Worm (Caenorhabditis elegans) whole organism, L2 larva: ENCODE results near the gene Y38F2AR.12.

Experiments
- F13H6.1 ChIP-seq: sonication (generic microtip); optimal IDR thresholded peaks from 2 replicates; lab custom pipeline; 2016; ENCODE audit warnings: missing genetic modification characterization, missing compliant biosample characterization
- Y55F3AM.14 ChIP-seq: fragments of 200-800 bp; sonication (Bioruptor generic); optimal IDR thresholded peaks from 2 replicates; lab custom pipeline; 2018; ENCODE audit warnings: mild to moderate bottlenecking, missing genetic modification characterization, missing compliant biosample characterization
- alr-1 ChIP-seq: fragments of 150-350 bp; optimal IDR thresholded peaks from 2 replicates; lab custom pipeline; 2014; ENCODE audit warnings: missing biosample characterization, missing genetic modification characterization
- ama-1 ChIP-seq: fragments of 150-350 bp; optimal IDR thresholded peaks from 2 replicates; lab custom pipeline; 2018; ENCODE audit warnings: inconsistent platforms
- ceh-16 ChIP-seq: fragments of 150-350 bp; optimal IDR thresholded peaks from 2 replicates; lab custom pipeline; 2014; ENCODE audit warnings: missing biosample characterization, missing genetic modification characterization
- ceh-82 ChIP-seq: fragments of 150-350 bp; optimal IDR thresholded peaks from 2 replicates; lab custom pipeline; 2014; ENCODE audit warnings: missing biosample characterization, missing genetic modification characterization
- crh-2 ChIP-seq: sonication (generic microtip); optimal IDR thresholded peaks from 2 replicates; lab custom pipeline; 2017; ENCODE audit warnings: missing biosample characterization, missing genetic modification characterization
- dmd-4 ChIP-seq: sonication (generic microtip); optimal IDR thresholded peaks from 2 replicates; lab custom pipeline; 2017; ENCODE audit warnings: missing biosample characterization, missing genetic modification characterization
- egl-27 ChIP-seq: sonication (generic microtip); optimal IDR thresholded peaks from 3 replicates; lab custom pipeline; 2017; ENCODE audit warnings: missing biosample characterization, missing genetic modification reagents, missing genetic modification characterization
- elt-1 ChIP-seq: fragments of 150-350 bp; optimal IDR thresholded peaks from 2 replicates; lab custom pipeline; 2014; ENCODE audit warnings: missing biosample characterization, missing genetic modification characterization
- fos-1 ChIP-seq: fragments of 150-350 bp; optimal IDR thresholded peaks from 2 replicates; lab custom pipeline; 2014; ENCODE audit warnings: missing biosample characterization, missing genetic modification characterization
- gmeb-1 ChIP-seq: fragments of 150-350 bp; optimal IDR thresholded peaks from 2 replicates; lab custom pipeline; 2014; ENCODE audit warnings: missing biosample characterization, missing genetic modification characterization
- lin-11 ChIP-seq: fragments of 150-350 bp; sonication (generic microtip); optimal IDR thresholded peaks from 2 replicates; lab custom pipeline; 2014; ENCODE audit warnings: missing biosample characterization, missing genetic modification characterization, inconsistent platforms, mixed read lengths
- lin-13 ChIP-seq: fragments of 150-350 bp; optimal IDR thresholded peaks from 2 replicates; lab custom pipeline; 2014; ENCODE audit warnings: missing biosample characterization, missing genetic modification reagents, missing genetic modification characterization
- lin-39 ChIP-seq: fragments of 150-350 bp; optimal IDR thresholded peaks from 2 replicates; lab custom pipeline; 2014; ENCODE audit warnings: missing biosample characterization, missing genetic modification reagents, missing genetic modification characterization
- lsy-2 ChIP-seq, 2 experiments: fragments of 150-350 bp in 1 of 2; sonication (generic microtip) in 1 of 2; optimal IDR thresholded peaks; 2 replicates each; lab custom pipeline; 2014 to 2017; ENCODE audit warnings: missing biosample characterization in 2 of 2, missing genetic modification characterization in 2 of 2
- mbf-1 ChIP-seq: sonication (generic microtip); optimal IDR thresholded peaks from 2 replicates; lab custom pipeline; 2017; ENCODE audit warnings: missing biosample characterization, missing genetic modification characterization
- mdl-1 ChIP-seq, 2 experiments: fragments of 150-350 bp in 1 of 2; sonication (generic microtip) in 1 of 2; optimal IDR thresholded peaks; 2 replicates each; lab custom pipeline; 2017; ENCODE audit warnings: missing biosample characterization in 2 of 2, missing genetic modification characterization in 2 of 2
- nhr-10 ChIP-seq: sonication (generic microtip); optimal IDR thresholded peaks from 2 replicates; lab custom pipeline; 2017; ENCODE audit warnings: missing biosample characterization, missing genetic modification characterization
- nhr-11 ChIP-seq: fragments of 150-350 bp; optimal IDR thresholded peaks from 2 replicates; lab custom pipeline; 2014; ENCODE audit warnings: missing biosample characterization, missing genetic modification characterization
- nhr-12 ChIP-seq: fragments of 150-350 bp; optimal IDR thresholded peaks from 2 replicates; lab custom pipeline; 2014; ENCODE audit warnings: missing biosample characterization, missing genetic modification characterization
- nhr-129 ChIP-seq: fragments of 150-350 bp; optimal IDR thresholded peaks from 2 replicates; lab custom pipeline; 2014; ENCODE audit warnings: missing biosample characterization, missing genetic modification characterization
- nhr-21 ChIP-seq: fragments of 150-350 bp; optimal IDR thresholded peaks from 2 replicates; lab custom pipeline; 2014; ENCODE audit warnings: missing biosample characterization, missing genetic modification characterization
- nhr-23 ChIP-seq: fragments of 150-350 bp; optimal IDR thresholded peaks from 2 replicates; lab custom pipeline; 2014; ENCODE audit warnings: missing biosample characterization, missing genetic modification reagents, missing genetic modification characterization
- nhr-237 ChIP-seq: fragments of 150-350 bp; optimal IDR thresholded peaks from 2 replicates; lab custom pipeline; 2014; ENCODE audit warnings: missing biosample characterization, missing genetic modification characterization
- nhr-25 ChIP-seq: fragments of 150-350 bp; sonication (generic microtip); optimal IDR thresholded peaks from 3 replicates; lab custom pipeline; 2014; ENCODE audit warnings: missing biosample characterization, missing genetic modification characterization
- nhr-6 ChIP-seq: fragments of 150-350 bp; optimal IDR thresholded peaks from 2 replicates; lab custom pipeline; 2014; ENCODE audit warnings: missing biosample characterization, missing genetic modification characterization
- nhr-77 ChIP-seq: fragments of 150-350 bp; optimal IDR thresholded peaks from 2 replicates; lab custom pipeline; 2014; ENCODE audit warnings: missing biosample characterization, missing genetic modification characterization
- peb-1 ChIP-seq: fragments of 150-350 bp; optimal IDR thresholded peaks from 2 replicates; lab custom pipeline; 2014; ENCODE audit warnings: missing biosample characterization, missing genetic modification characterization
- sem-4 ChIP-seq: fragments of 150-350 bp; optimal IDR thresholded peaks from 2 replicates; lab custom pipeline; 2014; ENCODE audit warnings: missing biosample characterization, missing genetic modification reagents, missing genetic modification characterization
- skn-1 ChIP-seq: sonication (generic microtip); optimal IDR thresholded peaks from 2 replicates; lab custom pipeline; 2017; ENCODE audit warnings: missing biosample characterization, missing genetic modification characterization
- sma-3 ChIP-seq: sonication (generic microtip); optimal IDR thresholded peaks from 2 replicates; lab custom pipeline; 2016; ENCODE audit warnings: missing genetic modification reagents, missing genetic modification characterization, missing compliant biosample characterization
- sma-9 ChIP-seq, 2 experiments: fragments of 150-350 bp in 1 of 2; sonication (generic microtip) in 1 of 2; optimal IDR thresholded peaks; 2 replicates each; lab custom pipeline; 2014 to 2016; ENCODE audit warnings: missing genetic modification characterization in 2 of 2, mild to moderate bottlenecking in 1 of 2, missing biosample characterization in 1 of 2, missing compliant biosample characterization in 1 of 2, missing genetic modification reagents in 1 of 2, moderate library complexity in 1 of 2
- snpc-4 ChIP-seq: fragments of 150-350 bp; optimal IDR thresholded peaks from 2 replicates; lab custom pipeline; 2014; ENCODE audit warnings: missing biosample characterization, missing genetic modification characterization
- unc-39 ChIP-seq: fragments of 150-350 bp; optimal IDR thresholded peaks from 2 replicates; lab custom pipeline; 2014; ENCODE audit warnings: missing biosample characterization, missing genetic modification characterization
- unc-55 ChIP-seq: fragments of 150-350 bp; sonication (generic microtip); optimal IDR thresholded peaks from 3 replicates; lab custom pipeline; 2014; ENCODE audit warnings: missing biosample characterization, missing genetic modification reagents, missing genetic modification characterization
- unc-62 ChIP-seq: fragments of 150-350 bp; optimal IDR thresholded peaks from 2 replicates; lab custom pipeline; 2014; ENCODE audit warnings: missing biosample characterization, missing genetic modification reagents, missing genetic modification characterization
- zag-1 ChIP-seq: fragments of 150-350 bp; optimal IDR thresholded peaks from 2 replicates; lab custom pipeline; 2014; ENCODE audit warnings: missing biosample characterization, missing genetic modification characterization
- ztf-11 ChIP-seq: sonication (generic microtip); optimal IDR thresholded peaks from 2 replicates; lab custom pipeline; 2017; ENCODE audit warnings: missing biosample characterization, missing genetic modification characterization
- ztf-4 ChIP-seq: fragments of 150-350 bp; optimal IDR thresholded peaks from 2 replicates; lab custom pipeline; 2014; ENCODE audit warnings: missing biosample characterization, missing genetic modification characterization

Gene Y38F2AR.12

ce11 chrIV:2407704-2408103, 4.5 kb downstream of the Y38F2AR.12 start:
- TF ChIP-seq peb-1 (tag; lab: Kevin White, UChicago): no peak
- TF ChIP-seq lin-11 (tag; lab: Kevin White, UChicago): no peak
- TF ChIP-seq sem-4 (tag; lab: Kevin White, UChicago): no peak
- no peak for TF ChIP-seq nhr-10 (tag; lab: Kevin White, UChicago)
- no peak for TF ChIP-seq ztf-11 (tag; lab: Kevin White, UChicago)
- no peak for TF ChIP-seq mbf-1 (tag; lab: Kevin White, UChicago)
- TF ChIP-seq lsy-2 (tag; optimal IDR thresholded peaks at IDR 0.05; lab: Kevin White, UChicago): no peak
- no peak for TF ChIP-seq nhr-25

ce11 chrIV:2403374-2403773, 8.8 kb downstream of the Y38F2AR.12 start:
- TF ChIP-seq crh-2 (tag; lab: Kevin White, UChicago) (no peak), unc-55 (GFP tag; lab: Kevin White, UChicago) (no peak), nhr-23 (tag; lab: Kevin White, UChicago) (no peak)

- TF ChIP-seq peb-1 (tag; lab: Kevin White, UChicago) (no peak), crh-2 (tag; lab: Kevin White, UChicago) (no peak), ceh-82 (no peak), nhr-11 (tag; lab: Kevin White, UChicago) (no peak), snpc-4 (tag; lab: Kevin White, UChicago) (no peak), gmeb-1 (tag; lab: Kevin White, UChicago) (no peak), nhr-21 (tag; lab: Kevin White, UChicago) (no peak), lin-11 (tag; lab: Kevin White, UChicago) (no peak), nhr-6 (tag; lab: Kevin White, UChicago) (no peak), egl-27 (tag; lab: Kevin White, UChicago) (no peak), nhr-129 (no peak), Y55F3AM.14 (no peak), sma-3 (no peak), zag-1 (tag; lab: Kevin White, UChicago) (no peak), lin-39 (tag; lab: Kevin White, UChicago) (no peak), lin-13 (GFP tag; lab: Kevin White, UChicago) (no peak), mdl-1 (tag; optimal IDR thresholded peaks at IDR 0.05; lab: Kevin White, UChicago) (no peak)
Observed at ce11 chrIV:2400651-2401050, 11.6 kb downstream of the Y38F2AR.12 start.

ce11 chrIV:2399420-2399819, 12.8 kb downstream of the Y38F2AR.12 start, which contains the start of gene Y38F2AR.10:
Gene Y38F2AR.10 (minus strand): TSS chrIV:2399520.
- no peak for TF ChIP-seq nhr-237 (tag; lab: Kevin White, UChicago)
- no peak for TF ChIP-seq ama-1

ce11 chrIV:2398317-2398716, 13.9 kb downstream of the Y38F2AR.12 start:
- no peak for TF ChIP-seq nhr-25
- no peak for TF ChIP-seq snpc-4 (tag; lab: Kevin White, UChicago)
- no peak for TF ChIP-seq nhr-12
- no peak for TF ChIP-seq nhr-23 (tag; lab: Kevin White, UChicago)
- no peak for TF ChIP-seq nhr-11 (tag; lab: Kevin White, UChicago)
- TF ChIP-seq skn-1 (tag; lab: Kevin White, UChicago): no peak
- no peak for TF ChIP-seq lsy-2 (tag; optimal IDR thresholded peaks at IDR 0.05; lab: Kevin White, UChicago)
- no peak for TF ChIP-seq lin-13 (GFP tag; lab: Kevin White, UChicago)
- no peak for TF ChIP-seq sma-3
- no peak for TF ChIP-seq ztf-4 (tag; lab: Kevin White, UChicago)

- no peak for TF ChIP-seq dmd-4
- no peak for TF ChIP-seq unc-39 (tag; lab: Kevin White, UChicago)
- TF ChIP-seq fos-1 (tag; lab: Kevin White, UChicago): no peak
- TF ChIP-seq nhr-11 (tag; lab: Kevin White, UChicago): no peak
- TF ChIP-seq ceh-16 (tag; lab: Kevin White, UChicago): no peak
- no peak for TF ChIP-seq nhr-12
- no peak for TF ChIP-seq elt-1 (tag; lab: Kevin White, UChicago)
- no peak for TF ChIP-seq F13H6.1 (tag; lab: Kevin White, UChicago)
- TF ChIP-seq unc-62 (GFP tag; lab: Kevin White, UChicago): no peak
- no peak for TF ChIP-seq nhr-77
- TF ChIP-seq sma-9 (GFP tag; optimal IDR thresholded peaks at IDR 0.05; lab: Kevin White, UChicago): no peak
- TF ChIP-seq sma-9 (tag; optimal IDR thresholded peaks at IDR 0.05; lab: Kevin White, UChicago): no peak
- TF ChIP-seq ztf-4 (tag; lab: Kevin White, UChicago): no peak
- TF ChIP-seq alr-1: no peak
- no peak for TF ChIP-seq crh-2 (tag; lab: Kevin White, UChicago)
Observed at ce11 chrIV:2395997-2396396, 16.2 kb downstream of the Y38F2AR.12 start.
